Worm (Caenorhabditis elegans) whole organism, L3 larva: ENCODE results near the gene ceh-49.

Source experiments
- R02D3.7 ChIP-seq: fragments of 150-350 bp; optimal IDR thresholded peaks from 2 replicates; lab custom pipeline; 2014; ENCODE audit warnings: missing biosample characterization, missing genetic modification characterization
- ZK546.5 ChIP-seq: sonication (generic microtip); optimal IDR thresholded peaks from 2 replicates; lab custom pipeline; 2017; ENCODE audit warnings: missing biosample characterization, missing genetic modification characterization
- aly-2 ChIP-seq: fragments of 150-350 bp; optimal IDR thresholded peaks from 2 replicates; lab custom pipeline; 2014; ENCODE audit warnings: missing biosample characterization, missing genetic modification characterization
- ama-1 ChIP-seq: fragments of 150-350 bp; optimal IDR thresholded peaks from 2 replicates; lab custom pipeline; 2018
- ceh-16 ChIP-seq: sonication (generic microtip); optimal IDR thresholded peaks from 2 replicates; lab custom pipeline; 2017; ENCODE audit warnings: missing biosample characterization, missing genetic modification characterization
- ceh-28 ChIP-seq: fragments of 150-350 bp; optimal IDR thresholded peaks from 2 replicates; lab custom pipeline; 2014; ENCODE audit warnings: missing biosample characterization, missing genetic modification reagents, missing genetic modification characterization
- ceh-82 ChIP-seq: fragments of 150-350 bp; optimal IDR thresholded peaks from 2 replicates; lab custom pipeline; 2014; ENCODE audit warnings: missing biosample characterization, missing genetic modification characterization
- ceh-9 ChIP-seq: sonication (generic microtip); optimal IDR thresholded peaks from 2 replicates; lab custom pipeline; 2018; ENCODE audit warnings: missing biosample characterization, missing genetic modification characterization
- daf-12 ChIP-seq: fragments of 150-350 bp; optimal IDR thresholded peaks from 2 replicates; lab custom pipeline; 2014; ENCODE audit warnings: missing biosample characterization, missing genetic modification reagents, missing genetic modification characterization
- egl-27 ChIP-seq: sonication (generic microtip); optimal IDR thresholded peaks from 4 replicates; lab custom pipeline; 2017; ENCODE audit warnings: missing biosample characterization, missing genetic modification reagents, missing genetic modification characterization
- egl-5 ChIP-seq: fragments of 150-350 bp; optimal IDR thresholded peaks from 2 replicates; lab custom pipeline; 2017; ENCODE audit warnings: missing biosample characterization, missing genetic modification reagents, missing genetic modification characterization, inconsistent platforms
- elt-1 ChIP-seq: fragments of 150-350 bp; optimal IDR thresholded peaks from 2 replicates; lab custom pipeline; 2014; ENCODE audit warnings: missing biosample characterization, missing genetic modification characterization
- elt-3 ChIP-seq, 3 experiments: fragments of 150-350 bp in 1 of 3; sonication (generic microtip) in 2 of 3; optimal IDR thresholded peaks; 2 replicates in 2 of 3; 4 replicates in 1 of 3; lab custom pipeline; 2014 to 2017; ENCODE audit warnings: missing biosample characterization in 3 of 3, missing genetic modification characterization in 3 of 3
- eor-1 ChIP-seq, 2 experiments: fragments of 150-350 bp; optimal IDR thresholded peaks; 2 replicates each; lab custom pipeline; 2014 to 2018; ENCODE audit warnings: missing biosample characterization in 2 of 2, missing genetic modification characterization in 2 of 2
- fkh-10 ChIP-seq: sonication (generic microtip); optimal IDR thresholded peaks from 2 replicates; lab custom pipeline; 2017; ENCODE audit warnings: missing biosample characterization, missing genetic modification reagents, missing genetic modification characterization
- hmg-11 ChIP-seq: sonication (generic microtip); optimal IDR thresholded peaks from 2 replicates; lab custom pipeline; 2016; ENCODE audit warnings: missing genetic modification characterization, missing compliant biosample characterization
- jun-1 ChIP-seq: fragments of 150-350 bp; optimal IDR thresholded peaks from 2 replicates; lab custom pipeline; 2014; ENCODE audit warnings: missing biosample characterization, missing genetic modification reagents, missing genetic modification characterization
- lin-15B ChIP-seq: fragments of 150-350 bp; optimal IDR thresholded peaks from 2 replicates; lab custom pipeline; 2014; ENCODE audit warnings: missing biosample characterization, missing genetic modification characterization
- lsy-12 ChIP-seq: sonication (generic microtip); optimal IDR thresholded peaks from 2 replicates; lab custom pipeline; 2016; ENCODE audit warnings: mild to moderate bottlenecking, missing genetic modification characterization, missing compliant biosample characterization
- mml-1 ChIP-seq: fragments of 150-350 bp; sonication (generic microtip); optimal IDR thresholded peaks from 3 replicates; lab custom pipeline; 2014; ENCODE audit warnings: missing biosample characterization, missing genetic modification characterization
- nhr-11 ChIP-seq: fragments of 150-350 bp; optimal IDR thresholded peaks from 2 replicates; lab custom pipeline; 2014; ENCODE audit warnings: missing biosample characterization, missing genetic modification characterization
- nhr-12 ChIP-seq: fragments of 150-350 bp; optimal IDR thresholded peaks from 2 replicates; lab custom pipeline; 2014; ENCODE audit warnings: missing biosample characterization, missing genetic modification characterization
- nhr-237 ChIP-seq: fragments of 150-350 bp; optimal IDR thresholded peaks from 2 replicates; lab custom pipeline; 2014; ENCODE audit warnings: missing biosample characterization, missing genetic modification characterization
- nhr-43 ChIP-seq: sonication (generic microtip); optimal IDR thresholded peaks from 2 replicates; lab custom pipeline; 2016; ENCODE audit warnings: mild to moderate bottlenecking, missing genetic modification characterization, missing compliant biosample characterization; ENCODE audit not compliant: poor library complexity, severe bottlenecking
- nhr-76 ChIP-seq: fragments of 150-350 bp; sonication (generic microtip); optimal IDR thresholded peaks from 5 replicates; lab custom pipeline; 2014; ENCODE audit warnings: missing biosample characterization, missing genetic modification characterization
- nhr-77 ChIP-seq: fragments of 150-350 bp; optimal IDR thresholded peaks from 2 replicates; lab custom pipeline; 2014; ENCODE audit warnings: missing biosample characterization, missing genetic modification characterization
- pha-4 ChIP-seq: fragments of 150-350 bp; optimal IDR thresholded peaks from 2 replicates; lab custom pipeline; 2014; ENCODE audit warnings: missing biosample characterization, missing genetic modification reagents, missing genetic modification characterization
- pqm-1 ChIP-seq: fragments of 150-350 bp; optimal IDR thresholded peaks from 2 replicates; lab custom pipeline; 2017; ENCODE audit warnings: missing biosample characterization, missing genetic modification characterization, inconsistent platforms
- sea-2 ChIP-seq: fragments of 150-350 bp; sonication (generic microtip); optimal IDR thresholded peaks from 4 replicates; lab custom pipeline; 2014; ENCODE audit warnings: missing biosample characterization, missing genetic modification reagents, missing genetic modification characterization
- skn-1 ChIP-seq: fragments of 150-350 bp; optimal IDR thresholded peaks from 2 replicates; lab custom pipeline; 2014; ENCODE audit warnings: missing biosample characterization, missing genetic modification characterization
- tbx-2 ChIP-seq: sonication (generic microtip); optimal IDR thresholded peaks from 2 replicates; lab custom pipeline; 2016; ENCODE audit warnings: mild to moderate bottlenecking, missing genetic modification characterization, missing compliant biosample characterization
- unc-39 ChIP-seq: sonication (generic microtip); optimal IDR thresholded peaks from 4 replicates; lab custom pipeline; 2017; ENCODE audit warnings: missing biosample characterization, missing genetic modification characterization
- unc-62 ChIP-seq: fragments of 150-350 bp; sonication (generic microtip); optimal IDR thresholded peaks from 4 replicates; lab custom pipeline; 2014; ENCODE audit warnings: missing biosample characterization, missing genetic modification reagents, missing genetic modification characterization
- zag-1 ChIP-seq: fragments of 150-350 bp; optimal IDR thresholded peaks from 2 replicates; lab custom pipeline; 2014; ENCODE audit warnings: missing biosample characterization, missing genetic modification characterization
- ztf-4 ChIP-seq: fragments of 150-350 bp; optimal IDR thresholded peaks from 2 replicates; lab custom pipeline; 2014; ENCODE audit warnings: missing biosample characterization, missing genetic modification characterization

ceh-49 gene

DNA sequence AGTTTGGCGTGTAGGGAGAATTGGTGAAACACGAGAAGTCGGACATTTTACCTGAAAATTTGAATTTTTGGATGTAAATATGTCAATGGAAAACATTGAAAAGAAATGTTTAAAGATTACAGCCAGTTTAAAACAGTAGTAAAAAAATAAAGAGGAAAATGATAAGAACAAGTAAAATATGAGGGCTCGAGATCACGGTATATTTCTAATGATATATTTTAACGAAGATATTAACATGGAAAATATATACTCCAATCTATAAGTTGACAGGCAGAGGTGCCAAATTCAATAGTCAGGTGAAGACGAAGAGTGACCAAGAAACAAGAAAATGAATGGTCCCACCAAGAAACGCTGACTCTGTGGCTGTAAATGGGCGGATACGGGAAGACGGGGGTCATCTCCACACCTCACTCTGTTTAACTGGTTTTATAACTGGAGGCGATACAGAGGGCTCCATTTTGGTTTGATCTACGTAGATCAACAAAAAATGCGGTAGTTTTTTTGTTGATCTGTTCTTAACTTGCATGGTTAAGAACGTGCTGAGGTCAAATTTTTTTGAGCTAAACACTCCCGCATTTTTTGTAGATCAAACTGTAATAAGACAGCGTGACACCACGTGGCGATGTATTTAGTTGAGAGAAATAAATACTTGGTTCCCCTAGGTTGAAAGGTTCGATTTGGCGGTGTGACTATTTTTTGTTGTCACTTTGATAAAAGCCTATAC is at the start of gene ceh-49:
ceh-49 (minus strand) TSS at position 51 of the 724 bp plus-strand sequence.
- TF ChIP-seq nhr-11 (tag; lab: Kevin White, UChicago): no peak
- TF ChIP-seq ZK546.5: no peak
- TF ChIP-seq R02D3.7 (tag; lab: Kevin White, UChicago): no peak
- no peak for TF ChIP-seq elt-3 (tag; optimal IDR thresholded peaks at IDR 0.05; lab: Kevin White, UChicago)
- no peak for TF ChIP-seq egl-27 (tag; lab: Kevin White, UChicago)
- TF ChIP-seq nhr-77: no peak
- no peak for TF ChIP-seq ama-1
- TF ChIP-seq nhr-43: no peak
- TF ChIP-seq tbx-2 (tag; lab: Kevin White, UChicago): no peak
- no peak for TF ChIP-seq unc-62
- TF ChIP-seq hmg-11 (tag; lab: Kevin White, UChicago): no peak
- no peak for TF ChIP-seq pha-4 (tag; lab: Kevin White, UChicago)
- TF ChIP-seq nhr-76 (tag; lab: Kevin White, UChicago): no peak
- no peak for TF ChIP-seq ceh-82 (tag; lab: Kevin White, UChicago)
- TF ChIP-seq, all 47 proteins: peak for 0

DNA sequence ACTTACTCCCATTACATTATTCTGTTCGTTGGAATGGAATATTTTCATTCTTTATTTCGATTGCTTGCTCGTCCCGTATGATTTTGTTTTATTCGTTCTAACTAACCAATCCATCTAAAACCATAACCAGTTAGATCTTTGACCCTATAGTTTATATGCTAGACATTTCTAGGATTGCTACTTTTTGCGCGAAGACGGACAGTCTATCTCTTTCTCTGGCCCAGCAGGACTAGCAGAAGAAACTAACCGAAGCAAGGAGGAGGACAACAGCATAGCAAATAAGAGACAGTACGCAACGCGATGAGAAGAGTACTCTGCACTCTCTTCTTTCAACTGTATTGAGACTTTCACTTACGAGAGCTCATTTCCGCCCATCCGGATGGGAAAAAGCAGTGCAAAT is 18.2 kb upstream of the ceh-49 start:
- TF ChIP-seq nhr-12: no peak
- TF ChIP-seq nhr-11 (tag; lab: Kevin White, UChicago): no peak
- TF ChIP-seq pha-4 (tag; lab: Kevin White, UChicago): peak; percentile 2
- no peak for TF ChIP-seq ZK546.5

DNA sequence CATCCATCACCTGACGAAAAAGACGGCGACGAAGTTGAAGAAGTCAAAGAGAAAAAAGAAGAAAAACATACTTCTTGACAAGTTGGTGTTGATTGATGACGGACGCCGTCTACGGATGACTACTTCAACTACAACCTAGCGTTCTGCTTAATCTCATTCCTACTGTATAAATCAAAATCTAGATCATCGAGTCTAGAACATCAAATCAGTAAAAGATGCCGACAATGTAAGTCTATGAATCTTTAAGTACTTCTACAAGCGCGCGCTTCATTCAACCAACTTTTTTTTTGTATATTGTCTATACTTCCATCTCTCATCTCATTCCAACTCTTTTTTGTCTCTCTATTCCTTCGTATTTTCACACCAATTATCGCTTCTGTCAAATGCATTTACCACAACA is 15.4 kb upstream of the ceh-49 start:
- TF ChIP-seq pha-4 (tag; lab: Kevin White, UChicago) (no peak), ZK546.5 (no peak), ceh-16 (tag; lab: Kevin White, UChicago) (no peak), lsy-12 (tag; lab: Kevin White, UChicago) (no peak), aly-2 (tag; lab: Kevin White, UChicago) (no peak), nhr-76 (tag; lab: Kevin White, UChicago) (no peak)

DNA sequence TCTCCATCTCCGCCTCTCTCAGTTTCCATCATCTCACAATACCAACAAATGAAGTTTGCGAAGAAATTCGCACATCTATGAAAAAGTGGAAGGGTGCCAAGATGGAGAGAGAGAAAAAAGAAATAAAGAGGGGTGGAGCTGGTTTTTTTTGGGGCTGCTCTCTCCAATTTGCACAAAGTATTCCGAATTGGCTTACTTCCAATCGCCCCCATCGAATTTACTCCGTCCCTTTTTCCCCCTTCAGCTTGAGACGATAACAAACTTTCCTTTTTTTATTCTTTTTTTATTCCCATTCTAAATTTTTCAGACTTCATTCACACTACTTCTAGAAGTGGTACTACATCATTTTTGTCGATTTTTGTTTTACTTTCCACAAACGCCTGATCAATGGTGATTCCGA is 11.1 kb upstream of the ceh-49 start, which contains the start of gene exp-2:
exp-2 (plus strand) TSS at position 301 of the 400 bp plus-strand sequence.
- TF ChIP-seq skn-1 (tag; lab: Kevin White, UChicago) (no peak), ceh-9 (tag; lab: Kevin White, UChicago) (no peak), aly-2 (tag; lab: Kevin White, UChicago) (no peak), elt-3 (tag; optimal IDR thresholded peaks at IDR 0.05; lab: Kevin White, UChicago) (no peak), unc-39 (tag; lab: Kevin White, UChicago) (no peak), ceh-82 (tag; lab: Kevin White, UChicago) (no peak), hmg-11 (tag; lab: Kevin White, UChicago) (no peak), lsy-12 (tag; lab: Kevin White, UChicago) (no peak), nhr-11 (tag; lab: Kevin White, UChicago) (no peak), mml-1 (tag; lab: Kevin White, UChicago) (no peak), jun-1 (tag; lab: Kevin White, UChicago) (no peak), pha-4 (tag; lab: Kevin White, UChicago) (no peak), eor-1 (tag; optimal IDR thresholded peaks at IDR 0.05; lab: Kevin White, UChicago) (no peak), nhr-43 (no peak)

DNA sequence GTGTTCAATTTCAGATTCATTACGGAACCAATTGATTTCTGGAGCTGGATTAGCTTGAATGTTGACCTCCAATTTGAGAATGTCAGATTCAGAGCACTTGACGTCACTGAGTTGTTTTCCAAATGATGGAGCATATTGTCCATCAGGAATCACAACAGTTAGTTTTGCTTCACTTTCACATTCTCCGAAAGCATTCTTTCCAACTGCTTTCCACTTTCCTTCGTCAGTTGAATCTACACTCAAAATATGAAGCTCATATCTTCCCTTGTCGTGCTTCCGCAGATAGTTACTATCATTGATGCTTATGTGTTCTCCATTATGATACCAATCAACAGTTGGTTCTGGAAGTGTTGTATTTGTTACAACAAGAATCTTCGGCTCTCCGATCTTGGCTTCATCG is 8.3 kb upstream of the ceh-49 start:
- TF ChIP-seq pha-4 (tag; lab: Kevin White, UChicago) (no peak), fkh-10 (GFP tag; lab: Kevin White, UChicago) (no peak), lin-15B (no peak), unc-39 (tag; lab: Kevin White, UChicago) (no peak), mml-1 (tag; lab: Kevin White, UChicago) (no peak), nhr-237 (no peak), daf-12 (tag; lab: Kevin White, UChicago) (no peak), lsy-12 (tag; lab: Kevin White, UChicago) (no peak), zag-1 (no peak), pqm-1 (tag; lab: Kevin White, UChicago) (no peak), egl-5 (tag; lab: Kevin White, UChicago) (no peak), sea-2 (GFP tag; lab: Kevin White, UChicago) (no peak), ceh-82 (tag; lab: Kevin White, UChicago) (no peak), ztf-4 (tag; lab: Kevin White, UChicago) (no peak), elt-3 (tag; optimal IDR thresholded peaks at IDR 0.05; lab: Kevin White, UChicago) (no peak), elt-1 (tag; lab: Kevin White, UChicago) (no peak), ceh-28 (tag; lab: Kevin White, UChicago) (no peak)
- TF ChIP-seq, all 47 proteins: peak for 0
